Worm (Caenorhabditis elegans) whole organism, late embryonic: ENCODE data around the gene mab-23.
A peak's percentile ranks its signal among the peaks of the same experiment; 100 is the strongest.

Experiments
- C08G9.2 ChIP-seq: sonication (generic microtip); optimal IDR thresholded peaks from 2 replicates; lab custom pipeline; 2016; ENCODE audit warnings: mild to moderate bottlenecking, missing genetic modification characterization, moderate library complexity, missing compliant biosample characterization
- C38D4.7 ChIP-seq: fragments of 200-800 bp; sonication (Bioruptor generic); optimal IDR thresholded peaks from 2 replicates; lab custom pipeline; 2018; ENCODE audit warnings: mild to moderate bottlenecking, missing genetic modification characterization, moderate library complexity, missing compliant biosample characterization
- F13H6.1 ChIP-seq: sonication (generic microtip); optimal IDR thresholded peaks from 2 replicates; lab custom pipeline; 2016; ENCODE audit warnings: missing genetic modification characterization, missing compliant biosample characterization
- T23F11.4 ChIP-seq: fragments of 200-800 bp; sonication (Bioruptor generic); optimal IDR thresholded peaks from 2 replicates; lab custom pipeline; 2018; ENCODE audit warnings: mild to moderate bottlenecking, missing genetic modification characterization, missing compliant biosample characterization
- ceh-14 ChIP-seq: sonication (generic microtip); optimal IDR thresholded peaks from 2 replicates; lab custom pipeline; 2016; ENCODE audit warnings: missing genotype, missing genetic modification characterization, missing compliant biosample characterization
- ceh-2 ChIP-seq: sonication (generic microtip); optimal IDR thresholded peaks from 2 replicates; lab custom pipeline; 2016; ENCODE audit warnings: missing genotype, missing genetic modification characterization, missing compliant biosample characterization
- ceh-24 ChIP-seq: sonication (generic microtip); optimal IDR thresholded peaks from 2 replicates; lab custom pipeline; 2016; ENCODE audit warnings: mild to moderate bottlenecking, missing genetic modification characterization, missing compliant biosample characterization
- ceh-30 ChIP-seq: fragments of 150-350 bp; optimal IDR thresholded peaks from 2 replicates; lab custom pipeline; 2014; ENCODE audit warnings: missing biosample characterization, missing genetic modification characterization
- ceh-34 ChIP-seq: sonication (generic microtip); optimal IDR thresholded peaks from 2 replicates; lab custom pipeline; 2016; ENCODE audit warnings: mild to moderate bottlenecking, missing genetic modification characterization, missing compliant biosample characterization
- ceh-45 ChIP-seq: fragments of 200-800 bp; sonication (Bioruptor generic); IDR thresholded peaks from 2 replicates; pipeline ENCODE4 v1.3.6; 2022; ENCODE audit warnings: missing genetic modification reagents, missing genetic modification characterization, missing compliant biosample characterization
- ceh-48 ChIP-seq: sonication (generic microtip); optimal IDR thresholded peaks from 2 replicates; lab custom pipeline; 2016; ENCODE audit warnings: missing genetic modification characterization, inconsistent platforms, missing compliant biosample characterization
- che-1 ChIP-seq: sonication (generic microtip); optimal IDR thresholded peaks from 2 replicates; lab custom pipeline; 2016; ENCODE audit warnings: mild to moderate bottlenecking, missing genetic modification characterization, missing compliant biosample characterization
- dve-1 ChIP-seq: sonication (generic microtip); optimal IDR thresholded peaks from 2 replicates; lab custom pipeline; 2017; ENCODE audit warnings: antibody characterized with exemption, mild to moderate bottlenecking, missing genetic modification characterization, missing compliant biosample characterization
- elt-2 ChIP-seq: sonication (generic microtip); optimal IDR thresholded peaks from 2 replicates; lab custom pipeline; 2016; ENCODE audit warnings: missing genetic modification reagents, missing genetic modification characterization, missing compliant biosample characterization
- ets-4 ChIP-seq: sonication (generic microtip); optimal IDR thresholded peaks from 2 replicates; lab custom pipeline; 2016; ENCODE audit warnings: missing genetic modification characterization, missing compliant biosample characterization
- fax-1 ChIP-seq: sonication (generic microtip); optimal IDR thresholded peaks from 2 replicates; lab custom pipeline; 2016; ENCODE audit warnings: missing genotype, missing genetic modification characterization, missing compliant biosample characterization
- fkh-10 ChIP-seq: fragments of 150-350 bp; optimal IDR thresholded peaks from 2 replicates; lab custom pipeline; 2014; ENCODE audit warnings: missing biosample characterization, missing genetic modification reagents, missing genetic modification characterization
- fkh-6 ChIP-seq: sonication (generic microtip); optimal IDR thresholded peaks from 2 replicates; lab custom pipeline; 2016; ENCODE audit warnings: missing genetic modification characterization, missing compliant biosample characterization
- hlh-6 ChIP-seq: sonication (generic microtip); optimal IDR thresholded peaks from 2 replicates; lab custom pipeline; 2016; ENCODE audit warnings: missing genotype, missing genetic modification characterization, missing compliant biosample characterization
- hlh-8 ChIP-seq: sonication (generic microtip); optimal IDR thresholded peaks from 2 replicates; lab custom pipeline; 2016; ENCODE audit warnings: missing genotype, missing genetic modification characterization, missing compliant biosample characterization
- mec-3 ChIP-seq: sonication (generic microtip); optimal IDR thresholded peaks from 2 replicates; lab custom pipeline; 2016; ENCODE audit warnings: borderline replicate concordance, missing genetic modification characterization, missing compliant biosample characterization
- nhr-232 ChIP-seq: sonication (generic microtip); optimal IDR thresholded peaks from 2 replicates; lab custom pipeline; 2016; ENCODE audit warnings: missing genetic modification characterization, missing compliant biosample characterization
- pat-9 ChIP-seq: fragments of 200-800 bp; sonication (Bioruptor generic); optimal IDR thresholded peaks from 2 replicates; lab custom pipeline; 2018; ENCODE audit warnings: mild to moderate bottlenecking, missing genetic modification characterization, moderate library complexity, missing compliant biosample characterization
- pha-2 ChIP-seq: sonication (generic microtip); optimal IDR thresholded peaks from 2 replicates; lab custom pipeline; 2017; ENCODE audit warnings: mild to moderate bottlenecking, missing genetic modification characterization, missing compliant biosample characterization
- pha-4 ChIP-seq: fragments of 150-350 bp; optimal IDR thresholded peaks from 2 replicates; lab custom pipeline; 2018; ENCODE audit warnings: missing biosample characterization, missing genetic modification reagents, missing genetic modification characterization
- pqm-1 ChIP-seq: sonication (generic microtip); optimal IDR thresholded peaks from 2 replicates; lab custom pipeline; 2016; ENCODE audit warnings: missing genetic modification characterization, missing compliant biosample characterization
- pros-1 ChIP-seq: fragments of 150-350 bp; optimal IDR thresholded peaks from 2 replicates; lab custom pipeline; 2014; ENCODE audit warnings: missing biosample characterization, missing genetic modification reagents, missing genetic modification characterization
- ref-2 ChIP-seq: sonication (generic microtip); optimal IDR thresholded peaks from 2 replicates; lab custom pipeline; 2016; ENCODE audit warnings: missing genetic modification characterization, missing compliant biosample characterization
- rnt-1 ChIP-seq: sonication (generic microtip); optimal IDR thresholded peaks from 2 replicates; lab custom pipeline; 2016; ENCODE audit warnings: missing genetic modification characterization, missing compliant biosample characterization
- sdc-2 ChIP-seq: sonication (generic microtip); optimal IDR thresholded peaks from 2 replicates; lab custom pipeline; 2016; ENCODE audit warnings: missing genotype, missing genetic modification characterization, missing compliant biosample characterization
- sox-4 ChIP-seq: sonication (generic microtip); optimal IDR thresholded peaks from 2 replicates; lab custom pipeline; 2017; ENCODE audit warnings: mild to moderate bottlenecking, missing genetic modification characterization, inconsistent platforms, missing compliant biosample characterization
- syd-9 ChIP-seq: sonication (generic microtip); optimal IDR thresholded peaks from 2 replicates; lab custom pipeline; 2016; ENCODE audit warnings: mild to moderate bottlenecking, missing genetic modification characterization, moderate library complexity, missing compliant biosample characterization
- ttx-3 ChIP-seq: sonication (generic microtip); optimal IDR thresholded peaks from 2 replicates; lab custom pipeline; 2016; ENCODE audit warnings: missing genetic modification reagents, missing genetic modification characterization, missing compliant biosample characterization
- unc-42 ChIP-seq: sonication (generic microtip); optimal IDR thresholded peaks from 2 replicates; lab custom pipeline; 2016; ENCODE audit warnings: missing genotype, missing genetic modification characterization, missing compliant biosample characterization
- zip-5 ChIP-seq: sonication (generic microtip); optimal IDR thresholded peaks from 2 replicates; lab custom pipeline; 2016; ENCODE audit warnings: missing genetic modification characterization, missing compliant biosample characterization
- ztf-16 ChIP-seq: sonication (generic microtip); optimal IDR thresholded peaks from 2 replicates; lab custom pipeline; 2017; ENCODE audit warnings: missing genetic modification characterization, missing compliant biosample characterization

mab-23 gene

DNA sequence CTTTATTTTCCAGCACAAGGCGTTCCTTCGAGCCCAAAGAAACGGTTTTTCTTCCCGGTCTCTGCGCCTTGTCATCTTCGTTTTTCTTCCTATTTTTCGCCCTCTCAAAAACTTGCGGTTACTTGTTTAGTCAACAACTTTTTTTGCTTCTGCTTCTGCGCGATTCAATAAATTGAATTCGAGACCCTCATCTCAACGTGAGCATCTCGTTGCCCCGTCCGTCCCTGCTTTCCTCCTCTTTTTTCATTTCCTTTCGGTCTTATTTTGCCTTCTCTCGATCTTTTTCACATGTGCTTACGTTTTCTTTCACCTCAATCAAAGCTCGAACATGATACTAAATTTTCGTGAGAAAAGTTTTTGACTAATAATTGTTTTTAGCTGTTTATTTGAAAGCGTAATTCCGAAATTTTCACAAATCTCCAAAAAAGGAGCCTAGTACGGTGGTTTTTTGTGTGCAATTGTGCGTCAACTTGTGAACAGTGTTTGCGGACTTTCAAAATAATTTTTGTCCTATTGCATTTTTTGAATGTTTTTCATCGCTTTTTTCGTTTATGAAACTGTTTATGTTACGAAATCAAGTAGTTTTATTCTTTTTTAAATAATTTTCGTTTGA, 47.2 kb downstream of the mab-23 start:
- TF ChIP-seq C38D4.7 (GFP tag; lab: Kevin White, UChicago) = no peak
- peak; percentile 80 for TF ChIP-seq unc-42 (tag; lab: Kevin White, UChicago)

DNA sequence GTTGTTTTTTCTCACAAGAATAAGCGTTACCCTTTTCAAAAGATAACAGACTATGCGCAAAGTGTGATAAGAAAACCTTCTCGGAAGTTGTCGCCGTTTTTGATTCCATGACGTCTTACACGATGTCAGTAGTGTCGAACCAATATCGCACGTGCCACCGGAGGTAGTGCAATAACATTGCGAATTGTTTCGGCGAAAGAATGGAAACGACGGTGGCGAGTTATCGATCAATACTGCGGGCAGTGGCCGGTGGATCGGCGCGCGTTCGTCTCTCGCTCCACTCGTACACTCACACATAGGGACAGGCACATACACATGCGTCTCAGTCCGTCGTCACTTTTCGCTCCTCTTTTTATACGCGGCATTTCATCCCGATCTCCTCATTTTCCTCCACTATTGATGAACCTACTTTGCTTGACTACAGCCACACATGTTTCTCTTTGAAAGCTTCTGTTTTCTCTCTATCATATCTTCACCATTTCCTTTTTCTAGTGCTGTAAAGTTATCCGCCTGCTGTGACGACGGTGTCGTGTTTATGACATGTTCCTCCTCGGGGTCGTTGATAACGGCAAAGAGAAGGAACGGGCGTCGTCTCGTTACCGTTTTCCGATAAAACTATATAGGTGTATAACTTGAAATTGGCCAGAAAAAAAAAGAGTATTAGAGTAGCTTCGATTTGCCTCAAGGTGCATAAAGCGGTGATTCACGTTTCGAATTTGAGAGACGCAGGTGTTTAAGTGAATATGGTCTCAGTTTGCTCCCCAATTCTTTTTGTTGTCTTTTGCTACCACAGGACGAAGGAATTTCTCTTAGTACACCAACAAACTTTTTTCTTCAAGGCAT, 48.5 kb downstream of the mab-23 start:
- TF ChIP-seq pha-2 = no peak
- no peak for TF ChIP-seq sox-4
- no peak for TF ChIP-seq ceh-45 (GFP tag; lab: Robert Waterston, UW)
- peak; percentile 47 for TF ChIP-seq hlh-6 (tag; lab: Kevin White, UChicago)
- no peak for TF ChIP-seq C38D4.7 (GFP tag; lab: Kevin White, UChicago)
- TF ChIP-seq elt-2 (tag; lab: Kevin White, UChicago) = peak; percentile 2
- TF ChIP-seq ref-2 (tag; lab: Kevin White, UChicago) = peak; percentile 32
- TF ChIP-seq rnt-1 (tag; lab: Kevin White, UChicago) = peak; percentile 48
- TF ChIP-seq ceh-2 = no peak
- no peak for TF ChIP-seq pros-1
- TF ChIP-seq pat-9 (tag; lab: Kevin White, UChicago) = peak; percentile 11

DNA sequence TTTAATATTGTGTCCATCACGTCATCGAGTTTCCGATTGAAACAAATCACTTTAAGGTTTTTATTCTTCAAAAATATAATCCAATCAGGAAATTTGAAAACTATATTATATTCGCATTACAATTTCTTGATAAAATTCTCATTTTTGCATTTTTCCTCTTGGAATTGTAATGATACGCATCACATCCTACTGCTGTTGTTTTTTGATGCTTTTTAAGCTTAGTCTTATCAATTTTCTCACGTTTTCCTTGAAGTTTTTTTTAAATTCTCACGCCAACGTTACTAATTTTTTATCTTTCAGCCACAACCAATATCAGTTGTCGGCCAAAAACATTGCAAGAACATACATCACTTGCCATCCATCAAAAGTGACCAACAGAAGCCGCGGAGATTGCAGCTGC, 49.3 kb downstream of the mab-23 start, which contains the start of gene gsp-1:
Gene gsp-1, plus strand, starts transcription at position 301 of the 400 bp plus-strand sequence.
- TF ChIP-seq ceh-14 (tag; lab: Kevin White, UChicago) = no peak
- no peak for TF ChIP-seq ceh-30 (tag; lab: Kevin White, UChicago)
- TF ChIP-seq C08G9.2 (tag; lab: Kevin White, UChicago) = no peak
- TF ChIP-seq ceh-48 (tag; lab: Kevin White, UChicago) = no peak
- no peak for TF ChIP-seq ztf-16 (tag; lab: Kevin White, UChicago)
- no peak for TF ChIP-seq zip-5 (tag; lab: Kevin White, UChicago)
- no peak for TF ChIP-seq fax-1 (tag; lab: Kevin White, UChicago)
- no peak for TF ChIP-seq mec-3
- TF ChIP-seq pat-9 (tag; lab: Kevin White, UChicago) = no peak
- no peak for TF ChIP-seq unc-42 (tag; lab: Kevin White, UChicago)
- TF ChIP-seq sdc-2 (tag; lab: Kevin White, UChicago) = no peak
- TF ChIP-seq F13H6.1 = no peak
- no peak for TF ChIP-seq T23F11.4 (GFP tag; lab: Kevin White, UChicago)
- no peak for TF ChIP-seq hlh-8 (tag; lab: Kevin White, UChicago)
- no peak for TF ChIP-seq syd-9 (tag; lab: Kevin White, UChicago)

DNA sequence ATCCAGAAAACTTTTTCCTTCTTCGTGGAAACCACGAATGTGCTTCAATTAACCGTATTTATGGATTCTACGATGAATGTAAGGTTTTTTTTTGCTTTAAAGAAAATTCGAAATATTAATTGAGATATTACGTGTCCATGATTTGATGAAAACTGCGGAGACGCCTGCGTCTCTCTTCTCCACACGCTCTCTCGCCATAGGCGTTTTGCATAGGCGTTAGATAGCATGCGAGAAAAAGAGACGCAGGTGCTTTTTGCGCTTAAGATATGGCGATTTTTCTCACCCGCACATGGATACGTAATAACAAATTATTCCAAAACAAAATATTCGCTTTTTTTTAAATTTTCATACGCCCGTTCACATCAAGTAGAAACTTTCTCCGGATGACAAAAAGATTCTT, 50.6 kb downstream of the mab-23 start:
- no peak for TF ChIP-seq ceh-48 (tag; lab: Kevin White, UChicago)
- TF ChIP-seq dve-1 (tag; lab: Kevin White, UChicago) = no peak
- no peak for TF ChIP-seq fkh-6 (tag; lab: Kevin White, UChicago)
- TF ChIP-seq ceh-34 (tag; lab: Kevin White, UChicago) = no peak
- TF ChIP-seq ttx-3 (tag; lab: Kevin White, UChicago) = no peak
- TF ChIP-seq ceh-24 (tag; lab: Kevin White, UChicago) = no peak
- TF ChIP-seq pha-4 = no peak
- TF ChIP-seq pqm-1 (tag; lab: Kevin White, UChicago) = no peak
- TF ChIP-seq ref-2 (tag; lab: Kevin White, UChicago) = no peak
- TF ChIP-seq nhr-232 = no peak
- TF ChIP-seq unc-42 (tag; lab: Kevin White, UChicago) = no peak
- TF ChIP-seq che-1 (tag; lab: Kevin White, UChicago) = no peak
- TF ChIP-seq fkh-10 (GFP tag; lab: Kevin White, UChicago) = no peak
- TF ChIP-seq ets-4 = no peak
